Worm (Caenorhabditis elegans) whole organism, L2 larva: ENCODE results near the gene F53H2.1.

Experiments used
- Y55F3AM.14 ChIP-seq: fragments of 200-800 bp; sonication (Bioruptor generic); optimal IDR thresholded peaks from 2 replicates; lab custom pipeline; 2018; ENCODE audit warnings: mild to moderate bottlenecking, missing genetic modification characterization, missing compliant biosample characterization
- alr-1 ChIP-seq: fragments of 150-350 bp; optimal IDR thresholded peaks from 2 replicates; lab custom pipeline; 2014; ENCODE audit warnings: missing biosample characterization, missing genetic modification characterization
- aly-2 ChIP-seq: fragments of 150-350 bp; optimal IDR thresholded peaks from 2 replicates; lab custom pipeline; 2014; ENCODE audit warnings: missing biosample characterization, missing genetic modification characterization
- blmp-1 ChIP-seq: sonication (generic microtip); optimal IDR thresholded peaks from 2 replicates; lab custom pipeline; 2017; ENCODE audit warnings: missing genetic modification characterization, mild to moderate bottlenecking, missing compliant biosample characterization, antibody characterized with exemption, moderate library complexity; ENCODE audit not compliant: insufficient read depth
- ceh-82 ChIP-seq: fragments of 150-350 bp; optimal IDR thresholded peaks from 2 replicates; lab custom pipeline; 2014; ENCODE audit warnings: missing biosample characterization, missing genetic modification characterization
- lin-39 ChIP-seq: fragments of 150-350 bp; optimal IDR thresholded peaks from 2 replicates; lab custom pipeline; 2014; ENCODE audit warnings: missing biosample characterization, missing genetic modification reagents, missing genetic modification characterization
- lsy-2 ChIP-seq, 2 experiments: fragments of 150-350 bp in 1 of 2; sonication (generic microtip) in 1 of 2; optimal IDR thresholded peaks; 2 replicates each; lab custom pipeline; 2014 to 2017; ENCODE audit warnings: missing biosample characterization in 2 of 2, missing genetic modification characterization in 2 of 2
- mdl-1 ChIP-seq, 2 experiments: fragments of 150-350 bp in 1 of 2; sonication (generic microtip) in 1 of 2; optimal IDR thresholded peaks; 2 replicates each; lab custom pipeline; 2017; ENCODE audit warnings: missing biosample characterization in 2 of 2, missing genetic modification characterization in 2 of 2
- nhr-12 ChIP-seq: fragments of 150-350 bp; optimal IDR thresholded peaks from 2 replicates; lab custom pipeline; 2014; ENCODE audit warnings: missing biosample characterization, missing genetic modification characterization
- sma-9 ChIP-seq, 2 experiments: fragments of 150-350 bp in 1 of 2; sonication (generic microtip) in 1 of 2; optimal IDR thresholded peaks; 2 replicates each; lab custom pipeline; 2014 to 2016; ENCODE audit warnings: missing genetic modification characterization in 2 of 2, mild to moderate bottlenecking in 1 of 2, missing biosample characterization in 1 of 2, missing compliant biosample characterization in 1 of 2, missing genetic modification reagents in 1 of 2, moderate library complexity in 1 of 2
- snpc-4 ChIP-seq: fragments of 150-350 bp; optimal IDR thresholded peaks from 2 replicates; lab custom pipeline; 2014; ENCODE audit warnings: missing biosample characterization, missing genetic modification characterization
- unc-39 ChIP-seq: fragments of 150-350 bp; optimal IDR thresholded peaks from 2 replicates; lab custom pipeline; 2014; ENCODE audit warnings: missing biosample characterization, missing genetic modification characterization
- unc-62 ChIP-seq: fragments of 150-350 bp; optimal IDR thresholded peaks from 2 replicates; lab custom pipeline; 2014; ENCODE audit warnings: missing biosample characterization, missing genetic modification reagents, missing genetic modification characterization
- ztf-11 ChIP-seq: sonication (generic microtip); optimal IDR thresholded peaks from 2 replicates; lab custom pipeline; 2017; ENCODE audit warnings: missing biosample characterization, missing genetic modification characterization

DNA sequence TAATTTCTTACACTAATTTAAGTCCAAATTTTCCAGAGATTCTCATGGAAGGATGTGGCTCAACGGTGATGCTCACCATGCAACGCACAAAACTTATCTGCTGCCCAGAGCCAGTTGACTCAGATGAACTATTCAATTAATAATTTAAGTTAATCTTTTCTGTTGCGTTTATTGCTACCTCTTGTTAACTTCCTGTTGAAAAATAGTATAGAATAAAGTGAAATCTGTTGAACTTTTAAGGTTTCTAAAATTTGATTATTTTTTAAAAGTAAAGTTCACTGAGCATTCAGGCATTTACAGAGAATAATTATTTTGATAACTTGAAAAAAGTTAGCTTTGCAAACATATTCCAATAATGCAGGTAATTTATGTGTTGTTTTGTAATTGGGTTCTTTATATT is 11.4 kb upstream of the F53H2.1 start:
- no peak for TF ChIP-seq ceh-82 (tag; lab: Kevin White, UChicago)
- no peak for TF ChIP-seq nhr-12
- TF ChIP-seq aly-2 (tag; lab: Kevin White, UChicago) = no peak
- no peak for TF ChIP-seq Y55F3AM.14 (GFP tag; lab: Kevin White, UChicago)
- TF ChIP-seq unc-62 = no peak
- no peak for TF ChIP-seq alr-1
- TF ChIP-seq unc-39 (tag; lab: Kevin White, UChicago) = no peak
- no peak for TF ChIP-seq snpc-4 (tag; lab: Kevin White, UChicago)
- TF ChIP-seq lin-39 (tag; lab: Kevin White, UChicago) = no peak
- no peak for TF ChIP-seq ztf-11 (tag; lab: Kevin White, UChicago)
- TF ChIP-seq mdl-1 (tag; optimal IDR thresholded peaks at IDR 0.05; lab: Kevin White, UChicago) = no peak
- TF ChIP-seq blmp-1 = no peak
- TF ChIP-seq sma-9 (GFP tag; optimal IDR thresholded peaks at IDR 0.05; lab: Kevin White, UChicago) = no peak
- TF ChIP-seq sma-9 (tag; optimal IDR thresholded peaks at IDR 0.05; lab: Kevin White, UChicago) = no peak
- TF ChIP-seq lsy-2 (tag; optimal IDR thresholded peaks at IDR 0.05; lab: Kevin White, UChicago) = no peak
